Worm (Caenorhabditis elegans) whole organism, L1 larva: ENCODE data around the gene rhgf-2.
"Not testable (repeated sequence)": the region's sequence is repeated elsewhere in the genome, so short reads cannot be mapped to it uniquely, and the experiment has no call there.

ENCODE experiments used
- C34B4.2 ChIP-seq: sonication (generic microtip); optimal IDR thresholded peaks from 2 replicates; lab custom pipeline; 2017; ENCODE audit warnings: mild to moderate bottlenecking, missing genetic modification characterization, missing compliant biosample characterization
- ama-1 ChIP-seq: fragments of 150-350 bp; optimal IDR thresholded peaks from 2 replicates; lab custom pipeline; 2014
- blmp-1 ChIP-seq: fragments of 150-350 bp; optimal IDR thresholded peaks from 2 replicates; lab custom pipeline; 2014; ENCODE audit warnings: missing biosample characterization, missing genetic modification characterization
- ceh-63 ChIP-seq: fragments of 200-800 bp; sonication (Bioruptor generic); optimal IDR thresholded peaks from 2 replicates; lab custom pipeline; 2018; ENCODE audit warnings: mild to moderate bottlenecking, missing genetic modification characterization, missing compliant biosample characterization
- ceh-8 ChIP-seq: fragments of 200-800 bp; sonication (Bioruptor generic); optimal IDR thresholded peaks from 2 replicates; lab custom pipeline; 2018; ENCODE audit warnings: mild to moderate bottlenecking, missing genetic modification characterization, moderate library complexity, missing compliant biosample characterization
- ceh-82 ChIP-seq, 3 experiments: fragments of 150-350 bp in 1 of 3; sonication (generic microtip) in 2 of 3; optimal IDR thresholded peaks; 2 replicates each; lab custom pipeline; 2014 to 2017; ENCODE audit warnings: missing biosample characterization in 3 of 3, missing genetic modification characterization in 3 of 3
- ceh-90 ChIP-seq: sonication (generic microtip); optimal IDR thresholded peaks from 2 replicates; lab custom pipeline; 2016; ENCODE audit warnings: missing genetic modification characterization, missing compliant biosample characterization
- ces-1 ChIP-seq: fragments of 150-350 bp; optimal IDR thresholded peaks from 2 replicates; lab custom pipeline; 2014; ENCODE audit warnings: missing biosample characterization, missing genetic modification reagents, missing genetic modification characterization
- dsc-1 ChIP-seq: sonication (generic microtip); optimal IDR thresholded peaks from 2 replicates; lab custom pipeline; 2016; ENCODE audit warnings: mild to moderate bottlenecking, missing genetic modification characterization, missing compliant biosample characterization
- efl-1 ChIP-seq, 4 experiments: fragments of 150-350 bp; optimal IDR thresholded peaks in 3 of 4; peaks in 1 of 4; 1 replicate in 1 of 4; 2 replicates in 3 of 4; lab custom pipeline; 2014; ENCODE audit warnings: missing biosample characterization in 2 of 4, missing genetic modification characterization in 2 of 4, missing genetic modification reagents in 2 of 4
- egl-13 ChIP-seq: sonication (generic microtip); optimal IDR thresholded peaks from 2 replicates; lab custom pipeline; 2016; ENCODE audit warnings: missing genotype, missing genetic modification reagents, missing genetic modification characterization, missing compliant biosample characterization
- elt-3 ChIP-seq, 6 experiments: fragments of 150-350 bp in 1 of 6; sonication (generic microtip); optimal IDR thresholded peaks; 2 replicates each; lab custom pipeline; 2017 to 2018; ENCODE audit warnings: missing biosample characterization in 6 of 6, missing genetic modification characterization in 6 of 6, inconsistent platforms in 1 of 6
- fkh-10 ChIP-seq: sonication (generic microtip); optimal IDR thresholded peaks from 2 replicates; lab custom pipeline; 2017; ENCODE audit warnings: missing biosample characterization, missing genetic modification reagents, missing genetic modification characterization
- fkh-4 ChIP-seq: sonication (generic microtip); optimal IDR thresholded peaks from 2 replicates; lab custom pipeline; 2016; ENCODE audit warnings: missing compliant biosample characterization, missing genetic modification characterization, borderline replicate concordance
- fkh-8 ChIP-seq: sonication (generic microtip); optimal IDR thresholded peaks from 2 replicates; lab custom pipeline; 2016; ENCODE audit warnings: mild to moderate bottlenecking, missing genetic modification characterization, missing compliant biosample characterization
- hlh-17 ChIP-seq: fragments of 200-800 bp; sonication (Bioruptor generic); optimal IDR thresholded peaks from 2 replicates; lab custom pipeline; 2018; ENCODE audit warnings: missing genetic modification characterization, mild to moderate bottlenecking, missing compliant biosample characterization, moderate library complexity, borderline replicate concordance
- hlh-4 ChIP-seq: sonication (generic microtip); optimal IDR thresholded peaks from 2 replicates; lab custom pipeline; 2016; ENCODE audit warnings: mild to moderate bottlenecking, missing genetic modification characterization, missing compliant biosample characterization
- irx-1 ChIP-seq: sonication (generic microtip); optimal IDR thresholded peaks from 2 replicates; lab custom pipeline; 2016; ENCODE audit warnings: missing genetic modification characterization, missing compliant biosample characterization
- lin-14 ChIP-seq: fragments of 200-800 bp; sonication (Bioruptor generic); optimal IDR thresholded peaks from 2 replicates; lab custom pipeline; 2018; ENCODE audit warnings: mild to moderate bottlenecking, missing genetic modification characterization, moderate library complexity, missing compliant biosample characterization
- lin-15B ChIP-seq: fragments of 150-350 bp; sonication (generic microtip); optimal IDR thresholded peaks from 3 replicates; lab custom pipeline; 2014; ENCODE audit warnings: missing biosample characterization, missing genetic modification characterization
- lin-35 ChIP-seq, 2 experiments: fragments of 150-350 bp; optimal IDR thresholded peaks; 2 replicates each; lab custom pipeline; 2014; ENCODE audit warnings: missing biosample characterization in 2 of 2, missing genetic modification characterization in 2 of 2, missing genetic modification reagents in 2 of 2
- lin-39 ChIP-seq: fragments of 150-350 bp; optimal IDR thresholded peaks from 2 replicates; lab custom pipeline; 2014; ENCODE audit warnings: missing biosample characterization, missing genetic modification reagents, missing genetic modification characterization
- lsy-2 ChIP-seq, 2 experiments: fragments of 150-350 bp; optimal IDR thresholded peaks; 2 replicates each; lab custom pipeline; 2014; ENCODE audit warnings: missing biosample characterization in 2 of 2, missing genetic modification characterization in 2 of 2
- mdl-1 ChIP-seq, 2 experiments: fragments of 150-350 bp; optimal IDR thresholded peaks; 2 replicates each; lab custom pipeline; 2014 to 2017; ENCODE audit warnings: missing biosample characterization in 2 of 2, missing genetic modification characterization in 2 of 2, inconsistent platforms in 1 of 2
- mep-1 ChIP-seq: fragments of 150-350 bp; optimal IDR thresholded peaks from 2 replicates; lab custom pipeline; 2014; ENCODE audit warnings: missing biosample characterization, missing genetic modification characterization
- nhr-12 ChIP-seq: sonication (generic microtip); optimal IDR thresholded peaks from 2 replicates; lab custom pipeline; 2017; ENCODE audit warnings: missing biosample characterization, missing genetic modification characterization
- nhr-20 ChIP-seq: sonication (generic microtip); optimal IDR thresholded peaks from 2 replicates; lab custom pipeline; 2016; ENCODE audit warnings: mild to moderate bottlenecking, missing genetic modification characterization, missing compliant biosample characterization
- nhr-237 ChIP-seq: fragments of 150-350 bp; optimal IDR thresholded peaks from 2 replicates; lab custom pipeline; 2014; ENCODE audit warnings: missing biosample characterization, missing genetic modification characterization
- nhr-71 ChIP-seq: sonication (generic microtip); optimal IDR thresholded peaks from 2 replicates; lab custom pipeline; 2016; ENCODE audit warnings: mild to moderate bottlenecking, missing genetic modification characterization, moderate library complexity, missing compliant biosample characterization
- nhr-76 ChIP-seq: sonication (generic microtip); optimal IDR thresholded peaks from 2 replicates; lab custom pipeline; 2017; ENCODE audit warnings: missing biosample characterization, missing genetic modification characterization
- nhr-77 ChIP-seq: fragments of 150-350 bp; optimal IDR thresholded peaks from 2 replicates; lab custom pipeline; 2014; ENCODE audit warnings: missing biosample characterization, missing genetic modification characterization
- nhr-84 ChIP-seq: sonication (generic microtip); optimal IDR thresholded peaks from 2 replicates; lab custom pipeline; 2017; ENCODE audit warnings: missing biosample characterization, missing genetic modification characterization
- nhr-90 ChIP-seq: sonication (generic microtip); optimal IDR thresholded peaks from 2 replicates; lab custom pipeline; 2016; ENCODE audit warnings: mild to moderate bottlenecking, missing genetic modification characterization, missing compliant biosample characterization; ENCODE audit not compliant: poor library complexity
- pax-3 ChIP-seq: fragments of 200-800 bp; sonication (Bioruptor generic); optimal IDR thresholded peaks from 2 replicates; lab custom pipeline; 2018; ENCODE audit warnings: mild to moderate bottlenecking, missing genetic modification characterization, moderate library complexity, missing compliant biosample characterization
- pqm-1 ChIP-seq: sonication (generic microtip); optimal IDR thresholded peaks from 3 replicates; lab custom pipeline; 2017; ENCODE audit warnings: missing biosample characterization, missing genetic modification characterization
- snpc-4 ChIP-seq: fragments of 150-350 bp; optimal IDR thresholded peaks from 2 replicates; lab custom pipeline; 2014; ENCODE audit warnings: missing biosample characterization, missing genetic modification characterization
- snu-23 ChIP-seq: sonication (generic microtip); optimal IDR thresholded peaks from 2 replicates; lab custom pipeline; 2016; ENCODE audit warnings: missing genetic modification characterization, missing compliant biosample characterization
- sptf-1 ChIP-seq: fragments of 150-350 bp; optimal IDR thresholded peaks from 2 replicates; lab custom pipeline; 2014; ENCODE audit warnings: missing biosample characterization, missing genetic modification characterization
- unc-30 ChIP-seq: sonication (generic microtip); optimal IDR thresholded peaks from 2 replicates; lab custom pipeline; 2017; ENCODE audit warnings: missing biosample characterization, missing genetic modification characterization
- ztf-11 ChIP-seq, 2 experiments: sonication (generic microtip); optimal IDR thresholded peaks; 2 replicates each; lab custom pipeline; 2016 to 2017; ENCODE audit warnings: missing genetic modification characterization in 2 of 2, missing biosample characterization in 1 of 2, missing compliant biosample characterization in 1 of 2

rhgf-2 gene

ce11 chrII:4134688-4135087 is 34.1 kb downstream of the rhgf-2 start (continued):
- TF ChIP-seq lin-15B (tag; lab: Kevin White, UChicago), result no peak
- TF ChIP-seq ama-1 (lab: Kevin White, UChicago), result no peak
- no peak for TF ChIP-seq nhr-84
- TF ChIP-seq ceh-82 (tag; optimal IDR thresholded peaks at IDR 0.05; lab: Kevin White, UChicago), result no peak
- TF ChIP-seq hlh-17 (GFP tag; lab: Kevin White, UChicago), result no peak

- TF ChIP-seq fkh-8, snpc-4, nhr-77 (tag; lab: Kevin White, UChicago): not testable (repeated sequence)
- TF ChIP-seq, all 84 proteins: peak for 0; not testable (repeated sequence) for 84
Measured at ce11 chrII:4135259-4135658, 34.7 kb downstream of the rhgf-2 start, which contains the start of gene ast-1. Gene ast-1 (minus strand): TSS chrII:4135359.

DNA sequence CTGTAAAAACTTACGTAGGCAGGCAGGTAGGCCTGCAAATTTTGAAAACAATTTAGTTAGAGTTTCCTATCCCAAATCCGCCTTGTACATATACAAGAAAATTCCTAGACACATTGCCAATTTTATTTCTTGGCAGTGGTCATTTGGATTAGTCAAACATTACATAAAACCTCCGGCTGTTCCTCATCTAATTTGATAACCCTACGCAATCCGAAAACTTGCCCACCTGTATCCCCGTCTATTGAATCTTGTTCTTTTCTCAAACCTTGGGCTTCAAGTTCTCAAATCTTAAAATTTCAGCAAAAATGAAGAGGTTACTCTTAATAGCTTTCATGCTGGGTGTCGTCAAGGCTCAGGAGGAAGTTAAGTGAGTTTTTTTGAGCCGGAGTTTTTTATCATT is 45.5 kb downstream of the rhgf-2 start, which contains the start of gene F56D3.1:
TSS of gene F56D3.1 (plus strand) at position 301 of the 400 bp plus-strand sequence.
- TF ChIP-seq unc-30, result no peak
- no peak for TF ChIP-seq hlh-4 (tag; lab: Kevin White, UChicago)
- TF ChIP-seq ceh-90 (tag; lab: Kevin White, UChicago), result no peak
- no peak for TF ChIP-seq sptf-1 (tag; lab: Kevin White, UChicago)
- TF ChIP-seq lin-15B (tag; lab: Kevin White, UChicago), result no peak
- TF ChIP-seq elt-3 (tag; optimal IDR thresholded peaks at IDR 0.05; lab: Kevin White, UChicago), result no peak
- TF ChIP-seq fkh-8 (tag; lab: Kevin White, UChicago), result no peak

ce11 chrII:4150211-4150610 is 49.6 kb downstream of the rhgf-2 start:
- TF ChIP-seq lin-35 (GFP tag; optimal IDR thresholded peaks at IDR 0.05; lab: Kevin White, UChicago) (no peak), C34B4.2 (tag; lab: Kevin White, UChicago) (no peak), dsc-1 (tag; lab: Kevin White, UChicago) (peak; percentile 93), fkh-4 (tag; lab: Kevin White, UChicago) (no peak), efl-1 (optimal IDR thresholded peaks at IDR 0.05; lab: Kevin White, UChicago) (no peak), efl-1 (GFP tag; optimal IDR thresholded peaks at IDR 0.05 in 1 of 2; lab: Kevin White, UChicago) (peak in 1 of 2 experiments; percentile 31)

ce11 chrII:4151499-4152132 is 51.0 kb downstream of the rhgf-2 start:
- TF ChIP-seq ztf-11 (tag; optimal IDR thresholded peaks at IDR 0.05; lab: Kevin White, UChicago) (no peak), nhr-84 (no peak), irx-1 (tag; lab: Kevin White, UChicago) (no peak), pax-3 (tag; lab: Kevin White, UChicago) (no peak), snu-23 (peak; percentile 54), nhr-20 (tag; lab: Kevin White, UChicago) (peak; percentile 40), lin-35 (GFP tag; optimal IDR thresholded peaks at IDR 0.05; lab: Kevin White, UChicago) (peak in 1 of 2 experiments; percentile 21), ces-1 (GFP tag; lab: Kevin White, UChicago) (no peak), pqm-1 (tag; lab: Kevin White, UChicago) (no peak), ceh-8 (no peak), lin-14 (GFP tag; lab: Kevin White, UChicago) (peak; percentile 77), lin-39 (tag; lab: Kevin White, UChicago) (no peak), ceh-63 (GFP tag; lab: Kevin White, UChicago) (no peak), nhr-237 (tag; lab: Kevin White, UChicago) (no peak), C34B4.2 (tag; lab: Kevin White, UChicago) (no peak), efl-1 (optimal IDR thresholded peaks at IDR 0.05; lab: Kevin White, UChicago) (no peak), efl-1 (GFP tag; optimal IDR thresholded peaks at IDR 0.05 in 1 of 2; lab: Kevin White, UChicago) (peak; percentile 3 to 50), lsy-2 (tag; optimal IDR thresholded peaks at IDR 0.05; lab: Kevin White, UChicago) (peak in 1 of 2 experiments; percentile 32), nhr-71 (peak; percentile 31), sptf-1 (tag; lab: Kevin White, UChicago) (no peak), mdl-1 (tag; optimal IDR thresholded peaks at IDR 0.05; lab: Kevin White, UChicago) (peak in 1 of 2 experiments; percentile 11), mep-1 (tag; lab: Kevin White, UChicago) (peak; percentile 74), nhr-12 (no peak), nhr-90 (tag; lab: Kevin White, UChicago) (peak; percentile 26), elt-3 (tag; optimal IDR thresholded peaks at IDR 0.05; lab: Kevin White, UChicago) (peak in 2 of 6 experiments; percentile 24 to 38), fkh-4 (tag; lab: Kevin White, UChicago) (no peak), egl-13 (tag; lab: Kevin White, UChicago) (no peak), unc-30 (no peak), fkh-10 (GFP tag; lab: Kevin White, UChicago) (no peak), blmp-1 (tag; lab: Kevin White, UChicago) (peak; percentile 78), nhr-76 (tag; lab: Kevin White, UChicago) (no peak)
